Comparison of ENCODE assay signal across 5 worm cellular contexts in genomic region chrII:12982830-12983229, ce11.
TF ChIP-seq lines count a peak whose summit lies in the region.

No protein-coding gene starts in this region.

TF ChIP-seq in whole organism, L1 larva, 84 proteins besides CTCF, POLR2A, EP300 and RAD21:
- TF ChIP-seq elt-2 (tag; optimal IDR thresholded peaks at IDR 0.05; lab: Kevin White, UChicago) (peak; percentile 65), efl-3 (GFP tag; optimal IDR thresholded peaks at IDR 0.05; lab: Kevin White, UChicago) (no peak)

TF ChIP-seq in whole organism, L2 larva, 48 proteins besides CTCF, POLR2A, EP300 and RAD21:
- peak; percentile 10 for TF ChIP-seq fos-1 (tag; optimal IDR thresholded peaks at IDR 0.05; lab: Kevin White, UChicago)
- no peak for TF ChIP-seq ztf-11 (tag; optimal IDR thresholded peaks at IDR 0.05; lab: Kevin White, UChicago)

TF ChIP-seq in whole organism, L3 larva, 47 proteins besides CTCF, POLR2A, EP300 and RAD21:
- TF ChIP-seq elt-2 (tag; optimal IDR thresholded peaks at IDR 0.05; lab: Kevin White, UChicago) (peak; percentile 76), pqm-1 (tag; optimal IDR thresholded peaks at IDR 0.05; lab: Kevin White, UChicago) (peak; percentile 8), elt-1 (tag; optimal IDR thresholded peaks at IDR 0.05; lab: Kevin White, UChicago) (no peak)

TF ChIP-seq in whole organism, L4 larva, 104 proteins besides CTCF, POLR2A, EP300 and RAD21:
- TF ChIP-seq daf-12 (tag; optimal IDR thresholded peaks at IDR 0.05; lab: Kevin White, UChicago) (no peak), ceh-62 (tag; optimal IDR thresholded peaks at IDR 0.05; lab: Kevin White, UChicago) (no peak), fkh-10 (GFP tag; optimal IDR thresholded peaks at IDR 0.05; lab: Kevin White, UChicago) (no peak), ZK546.5 (tag; optimal IDR thresholded peaks at IDR 0.05; lab: Kevin White, UChicago) (no peak), hlh-11 (tag; optimal IDR thresholded peaks at IDR 0.05; lab: Kevin White, UChicago) (peak; percentile 46), dve-1 (tag; optimal IDR thresholded peaks at IDR 0.05; lab: Kevin White, UChicago; ENCODE audit: insufficient read depth) (peak; percentile 10), mxl-3 (GFP tag; optimal IDR thresholded peaks at IDR 0.05; lab: Kevin White, UChicago) (no peak), nhr-48 (tag; optimal IDR thresholded peaks at IDR 0.05; lab: Kevin White, UChicago) (no peak), pha-4 (GFP tag; IDR thresholded peaks at IDR 0.05; lab: Robert Waterston, UW) (no peak), pha-4 (tag; optimal IDR thresholded peaks at IDR 0.05; lab: Kevin White, UChicago) (no peak), lin-15B (tag; optimal IDR thresholded peaks at IDR 0.05; lab: Kevin White, UChicago) (no peak), dmd-6 (GFP tag; IDR thresholded peaks at IDR 0.05; lab: Robert Waterston, UW) (no peak), lin-39 (tag; optimal IDR thresholded peaks at IDR 0.05; lab: Kevin White, UChicago) (no peak), duxl-1 (tag; optimal IDR thresholded peaks at IDR 0.05; lab: Kevin White, UChicago; ENCODE audit: poor library complexity) (no peak), snpc-1.2 (GFP tag; IDR thresholded peaks at IDR 0.05; lab: Robert Waterston, UW) (no peak), dmd-8 (GFP tag; IDR thresholded peaks at IDR 0.05; lab: Robert Waterston, UW) (no peak), php-3 (GFP tag; IDR thresholded peaks at IDR 0.05; lab: Robert Waterston, UW) (0 out of 2 replicates have a peak, but pooled peaks have one; percentile 23), hif-1 (tag; optimal IDR thresholded peaks at IDR 0.05; lab: Kevin White, UChicago) (no peak), cey-2 (tag; optimal IDR thresholded peaks at IDR 0.05; lab: Kevin White, UChicago; ENCODE audit: borderline replicate concordance, insufficient read depth) (no peak)

TF ChIP-seq in whole organism, late embryonic, 69 proteins besides CTCF, POLR2A, EP300 and RAD21:
- TF ChIP-seq elt-2 (tag; optimal IDR thresholded peaks at IDR 0.05; lab: Kevin White, UChicago) (peak; percentile 45), odd-2 (tag; optimal IDR thresholded peaks at IDR 0.05; lab: Kevin White, UChicago) (no peak)
